Fruit fly (Drosophila melanogaster) whole organism, embryonic: ENCODE data around the gene CG5986.

Experiments used
- Atf-2 ChIP-seq: fragments of 200-800 bp; sonication (Bioruptor generic); optimal IDR thresholded peaks from 2 replicates; lab custom pipeline; 2016; ENCODE audit warnings: missing biosample characterization, missing genetic modification characterization
- Awh ChIP-seq: fragments of 200-800 bp; sonication (Bioruptor generic); IDR thresholded peaks from 2 replicates; pipeline ENCODE4, ENCODE4 v1.3.6; 2022; ENCODE audit warnings: missing biosample characterization, missing genetic modification characterization
- B-H2 ChIP-seq: fragments of 200-800 bp; sonication (Bioruptor generic); optimal IDR thresholded peaks from 2 replicates; lab custom pipeline; 2018; ENCODE audit warnings: missing biosample characterization, mild to moderate bottlenecking, missing genetic modification characterization
- Bgb ChIP-seq: fragments of 200-800 bp; sonication (Bioruptor generic); IDR thresholded peaks from 2 replicates; pipeline ENCODE4 v1.3.6; 2022; ENCODE audit warnings: missing biosample characterization, missing genetic modification characterization; ENCODE audit not compliant: partially characterized antibody
- Bteb2 ChIP-seq: fragments of 200-800 bp; sonication (Bioruptor generic); optimal IDR thresholded peaks from 2 replicates; lab custom pipeline; 2016; ENCODE audit warnings: missing biosample characterization, missing genetic modification characterization
- CG10565 ChIP-seq: fragments of 200-800 bp; sonication (Bioruptor generic); optimal IDR thresholded peaks from 3 replicates; lab custom pipeline; 2016; ENCODE audit warnings: missing biosample characterization, mild to moderate bottlenecking, missing genetic modification characterization
- CG13123 ChIP-seq: fragments of 200-800 bp; sonication (Bioruptor generic); optimal IDR thresholded peaks from 2 replicates; lab custom pipeline; 2016; ENCODE audit warnings: missing biosample characterization, missing genetic modification characterization
- CG14014 ChIP-seq: fragments of 200-800 bp; sonication (Bioruptor generic); IDR thresholded peaks from 2 replicates; pipeline ENCODE4 v1.3.6; 2022; ENCODE audit warnings: missing biosample characterization, missing genetic modification characterization
- CG14667 ChIP-seq: fragments of 200-800 bp; sonication (Bioruptor generic); IDR thresholded peaks from 2 replicates; pipeline ENCODE4 v1.3.6; 2022; ENCODE audit warnings: missing biosample characterization, missing genetic modification characterization
- CG16813 ChIP-seq: fragments of 200-800 bp; sonication (Bioruptor generic); IDR thresholded peaks from 3 replicates; pipeline ENCODE4 v1.3.6; 2022; ENCODE audit warnings: missing biosample characterization, missing genetic modification characterization; ENCODE audit not compliant: partially characterized antibody
- CG16863 ChIP-seq: fragments of 200-800 bp; sonication (Bioruptor generic); optimal IDR thresholded peaks from 3 replicates; lab custom pipeline; 2016; ENCODE audit warnings: missing biosample characterization, missing genetic modification characterization
- CG2678 ChIP-seq: fragments of 200-800 bp; sonication (Bioruptor generic); optimal IDR thresholded peaks from 3 replicates; lab custom pipeline; 2019; ENCODE audit warnings: missing biosample characterization, mild to moderate bottlenecking, missing genetic modification characterization, moderate library complexity
- CG33213 ChIP-seq: fragments of 200-800 bp; sonication (Bioruptor generic); optimal IDR thresholded peaks from 3 replicates; lab custom pipeline; 2016; ENCODE audit warnings: missing biosample characterization, missing genetic modification characterization
- CG6683 ChIP-seq: fragments of 200-800 bp; sonication (Bioruptor generic); optimal IDR thresholded peaks from 2 replicates; lab custom pipeline; 2017; ENCODE audit warnings: missing biosample characterization, mild to moderate bottlenecking, missing genetic modification characterization, missing genetic modification reagents
- CG7786 ChIP-seq: fragments of 200-800 bp; sonication (Bioruptor generic); optimal IDR thresholded peaks from 2 replicates; lab custom pipeline; 2016; ENCODE audit warnings: missing biosample characterization, missing genetic modification characterization
- CG8359 ChIP-seq: fragments of 200-800 bp; sonication (Bioruptor generic); optimal IDR thresholded peaks from 2 replicates; lab custom pipeline; 2017; ENCODE audit warnings: missing biosample characterization, mild to moderate bottlenecking, missing genetic modification characterization, borderline replicate concordance
- CG8944 ChIP-seq: fragments of 200-800 bp; sonication (Bioruptor generic); optimal IDR thresholded peaks from 3 replicates; lab custom pipeline; 2016; ENCODE audit warnings: missing biosample characterization, missing genetic modification characterization
- CTCF ChIP-seq: fragments of 200-800 bp; sonication (Bioruptor generic); optimal IDR thresholded peaks from 2 replicates; lab custom pipeline; 2017; ENCODE audit warnings: missing biosample characterization, mild to moderate bottlenecking, missing genetic modification characterization, moderate library complexity
- D ChIP-seq, 2 experiments: fragments of 200-800 bp in 1 of 2; fragments of >200 bp in 1 of 2; sonication (Bioruptor generic) in 1 of 2; optimal IDR thresholded peaks; 2 replicates in 1 of 2; 3 replicates in 1 of 2; lab custom pipeline; 2017; ENCODE audit warnings: mild to moderate bottlenecking in 1 of 2, missing biosample characterization in 1 of 2, missing genetic modification characterization in 1 of 2, missing genetic modification reagents in 1 of 2
- Ets97D ChIP-seq: fragments of 200-800 bp; sonication (Bioruptor generic); optimal IDR thresholded peaks from 3 replicates; lab custom pipeline; 2016; ENCODE audit warnings: missing biosample characterization, missing genetic modification characterization
- Hey ChIP-seq: fragments of 200-800 bp; sonication (Bioruptor generic); optimal IDR thresholded peaks from 3 replicates; lab custom pipeline; 2018; ENCODE audit warnings: missing biosample characterization, mild to moderate bottlenecking, missing genetic modification characterization
- Hsf ChIP-seq: fragments of 200-800 bp; sonication (Bioruptor generic); optimal IDR thresholded peaks from 3 replicates; lab custom pipeline; 2016; ENCODE audit warnings: missing biosample characterization, missing genetic modification characterization
- MBD-R2 ChIP-seq: fragments of 200-800 bp; sonication (Bioruptor generic); IDR thresholded peaks from 2 replicates; pipeline ENCODE4 v1.3.6; 2022; ENCODE audit warnings: missing biosample characterization, missing genetic modification characterization
- Max ChIP-seq: fragments of 200-800 bp; sonication (Bioruptor generic); optimal IDR thresholded peaks from 2 replicates; lab custom pipeline; 2016; ENCODE audit warnings: missing biosample characterization, mild to moderate bottlenecking, missing genetic modification characterization
- NK7.1 ChIP-seq: fragments of 200-800 bp; sonication (Bioruptor generic); optimal IDR thresholded peaks from 3 replicates; lab custom pipeline; 2016; ENCODE audit warnings: missing biosample characterization, missing genetic modification characterization
- Sox102F ChIP-seq: fragments of 200-800 bp; sonication (Bioruptor generic); optimal IDR thresholded peaks from 2 replicates; lab custom pipeline; 2018; ENCODE audit warnings: missing biosample characterization, mild to moderate bottlenecking, missing genetic modification characterization, moderate library complexity
- Trl ChIP-seq, 3 experiments: fragments of >200 bp in 2 of 3; fragments of 200-800 bp in 1 of 3; sonication (Bioruptor generic) in 1 of 3; optimal IDR thresholded peaks; 2 replicates in 1 of 3; 3 replicates in 2 of 3; lab custom pipeline; 2016 to 2017; ENCODE audit warnings: missing biosample characterization in 1 of 3, missing genetic modification characterization in 1 of 3
- ara ChIP-seq: fragments of 200-800 bp; sonication (Bioruptor generic); IDR thresholded peaks from 2 replicates; pipeline ENCODE4 v1.3.6; 2022; ENCODE audit warnings: missing biosample characterization, missing genetic modification characterization
- btn ChIP-seq: fragments of 200-800 bp; sonication (Bioruptor generic); optimal IDR thresholded peaks from 2 replicates; lab custom pipeline; 2016; ENCODE audit warnings: missing biosample characterization, missing genetic modification characterization
- cas ChIP-seq: fragments of 200-800 bp; sonication (Bioruptor generic); IDR thresholded peaks from 2 replicates; pipeline ENCODE4 v1.3.6; 2022; ENCODE audit warnings: missing biosample characterization, missing genetic modification characterization
- ci ChIP-seq: fragments of 200-800 bp; sonication (Bioruptor generic); IDR thresholded peaks from 3 replicates; pipeline ENCODE4 v1.3.6; 2022; ENCODE audit warnings: missing biosample characterization, missing genetic modification characterization
- cwo ChIP-seq: fragments of 200-800 bp; sonication (Bioruptor generic); optimal IDR thresholded peaks from 3 replicates; lab custom pipeline; 2017; ENCODE audit warnings: missing biosample characterization, missing genetic modification characterization, mild to moderate bottlenecking, moderate library complexity, missing genetic modification reagents
- dysf ChIP-seq: fragments of 200-800 bp; sonication (Bioruptor generic); IDR thresholded peaks from 3 replicates; pipeline ENCODE4 v1.3.6; 2022; ENCODE audit warnings: missing biosample characterization, missing genetic modification characterization
- grn ChIP-seq: fragments of 200-800 bp; sonication (Bioruptor generic); optimal IDR thresholded peaks from 3 replicates; lab custom pipeline; 2017; ENCODE audit warnings: missing biosample characterization, missing genetic modification characterization
- hth ChIP-seq: fragments of >200 bp; optimal IDR thresholded peaks from 2 replicates; lab custom pipeline; 2017; ENCODE audit warnings: inconsistent platforms
- jumu ChIP-seq: fragments of 200-800 bp; sonication (Bioruptor generic); optimal IDR thresholded peaks from 3 replicates; lab custom pipeline; 2016; ENCODE audit warnings: missing biosample characterization, missing genetic modification characterization
- ken ChIP-seq: fragments of 200-800 bp; sonication (Bioruptor generic); IDR thresholded peaks from 3 replicates; pipeline ENCODE4 v1.3.6; 2022; ENCODE audit warnings: missing biosample characterization, missing genetic modification characterization
- knrl ChIP-seq: fragments of 200-800 bp; sonication (Bioruptor generic); IDR thresholded peaks from 3 replicates; pipeline ENCODE4 v1.3.6; 2022; ENCODE audit warnings: missing biosample characterization, missing genetic modification characterization; ENCODE audit not compliant: partially characterized antibody
- lab ChIP-seq: fragments of 200-800 bp; sonication (Bioruptor generic); optimal IDR thresholded peaks from 3 replicates; lab custom pipeline; 2017; ENCODE audit warnings: missing biosample characterization, missing genetic modification characterization, mild to moderate bottlenecking, moderate library complexity, missing genetic modification reagents
- otp ChIP-seq: fragments of 200-800 bp; sonication (Bioruptor generic); IDR thresholded peaks from 3 replicates; pipeline ENCODE4, ENCODE4 v1.3.6; 2022; ENCODE audit warnings: missing biosample characterization, missing genetic modification characterization
- pan ChIP-seq, 4 experiments: fragments of >200 bp in 3 of 4; fragments of 200-800 bp in 1 of 4; sonication (Bioruptor generic) in 1 of 4; optimal IDR thresholded peaks in 3 of 4; IDR thresholded peaks in 1 of 4; 2 replicates each; pipeline versions ENCODE4 v1.3.6 to Lab custom; 2017 to 2022; ENCODE audit warnings: missing biosample characterization in 2 of 4, missing genetic modification characterization in 2 of 4, mixed read lengths in 1 of 4
- pb ChIP-seq: fragments of 200-800 bp; sonication (Bioruptor generic); optimal IDR thresholded peaks from 3 replicates; lab custom pipeline; 2016; ENCODE audit warnings: missing biosample characterization, missing genetic modification characterization
- pfk ChIP-seq: fragments of 200-800 bp; sonication (Bioruptor generic); optimal IDR thresholded peaks from 2 replicates; lab custom pipeline; 2018; ENCODE audit warnings: missing biosample characterization, mild to moderate bottlenecking, missing genetic modification characterization, moderate library complexity
- prd ChIP-seq, 3 experiments: fragments of >200 bp in 2 of 3; fragments of 200-800 bp in 1 of 3; sonication (Bioruptor generic) in 1 of 3; optimal IDR thresholded peaks in 2 of 3; IDR thresholded peaks in 1 of 3; 2 replicates in 2 of 3; 3 replicates in 1 of 3; pipeline versions ENCODE4 v1.3.6 to Lab custom; 2017 to 2022; ENCODE audit warnings: missing biosample characterization in 1 of 3, missing genetic modification characterization in 1 of 3
- run ChIP-seq: fragments of 200-800 bp; sonication (Bioruptor generic); optimal IDR thresholded peaks from 3 replicates; lab custom pipeline; 2018; ENCODE audit warnings: missing biosample characterization, mild to moderate bottlenecking, missing genetic modification characterization
- scrt ChIP-seq: fragments of 200-800 bp; sonication (Bioruptor generic); optimal IDR thresholded peaks from 2 replicates; lab custom pipeline; 2018; ENCODE audit warnings: missing biosample characterization, mild to moderate bottlenecking, missing genetic modification characterization, moderate library complexity
- sim ChIP-seq: fragments of 200-800 bp; sonication (Bioruptor generic); IDR thresholded peaks from 2 replicates; pipeline ENCODE4 v1.3.6; 2022; ENCODE audit warnings: missing biosample characterization, missing genetic modification characterization
- tap ChIP-seq: fragments of 200-800 bp; optimal IDR thresholded peaks from 3 replicates; lab custom pipeline; 2019; ENCODE audit warnings: missing biosample characterization, mild to moderate bottlenecking, missing genetic modification characterization, moderate library complexity
- trh ChIP-seq: fragments of 200-800 bp; sonication (Bioruptor generic); optimal IDR thresholded peaks from 2 replicates; lab custom pipeline; 2016; ENCODE audit warnings: missing biosample characterization, missing genetic modification characterization
- vfl ChIP-seq: fragments of 200-800 bp; sonication (Bioruptor generic); optimal IDR thresholded peaks from 2 replicates; lab custom pipeline; 2016; ENCODE audit warnings: missing biosample characterization, missing genetic modification characterization
- zfh2 ChIP-seq: fragments of 200-800 bp; sonication (Bioruptor generic); optimal IDR thresholded peaks from 2 replicates; lab custom pipeline; 2016; ENCODE audit warnings: missing biosample characterization, missing genetic modification characterization

CG5986 gene

DNA sequence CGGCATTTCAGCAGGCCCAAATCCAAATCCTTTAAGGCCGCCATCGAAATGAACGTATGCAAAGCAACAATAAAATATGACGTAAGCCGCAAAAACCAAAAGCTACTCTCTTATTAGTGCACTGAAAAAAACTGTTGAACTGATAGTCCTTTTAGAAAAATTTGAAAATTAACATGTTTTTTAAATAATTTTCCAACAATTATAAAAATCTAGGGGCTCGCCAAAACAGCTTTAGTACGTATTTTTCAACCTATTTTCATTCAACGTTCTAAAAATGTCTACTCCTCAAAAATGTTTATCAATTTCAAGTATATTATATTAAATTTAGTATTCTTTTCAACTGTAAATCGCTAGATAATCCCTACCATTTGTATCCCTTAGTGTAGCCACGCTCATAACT is 45.8 kb downstream of the CG5986 start (continued):
- no peak for TF ChIP-seq CG16863 (GFP tag; lab: Kevin White, UChicago)
- no peak for TF ChIP-seq CG14014 (GFP tag; lab: Robert Waterston, UW)
- no peak for TF ChIP-seq trh (GFP tag; lab: Kevin White, UChicago)
- no peak for TF ChIP-seq hth (lab: Kevin White, UChicago)
- no peak for TF ChIP-seq CG8359 (GFP tag; lab: Kevin White, UChicago)
- TF ChIP-seq dysf (GFP tag; lab: Robert Waterston, UW) = peak; percentile 45; the same call in 1 of the 3 replicates
- TF ChIP-seq Bteb2 (GFP tag; lab: Kevin White, UChicago) = no peak
- TF ChIP-seq knrl = no peak
- TF ChIP-seq CG33213 (GFP tag; lab: Kevin White, UChicago) = no peak
- TF ChIP-seq otp (GFP tag; lab: Robert Waterston, UW) = no peak
- no peak for TF ChIP-seq CG13123 (GFP tag; lab: Kevin White, UChicago)
- peak; percentile 35 for TF ChIP-seq Sox102F (GFP tag; lab: Kevin White, UChicago)
- TF ChIP-seq zfh2 (GFP tag; lab: Kevin White, UChicago) = no peak
- TF ChIP-seq cas (GFP tag; lab: Robert Waterston, UW) = no peak
- TF ChIP-seq ken (GFP tag; lab: Robert Waterston, UW) = no peak
- TF ChIP-seq sim = no peak
- no peak for TF ChIP-seq tap
- TF ChIP-seq scrt (GFP tag; lab: Kevin White, UChicago) = no peak
- no peak for TF ChIP-seq CG16813 (GFP tag; lab: Robert Waterston, UW)
- no peak for TF ChIP-seq MBD-R2
- TF ChIP-seq cwo = no peak
- TF ChIP-seq CG10565 (GFP tag; lab: Kevin White, UChicago) = no peak
- TF ChIP-seq Trl (optimal IDR thresholded peaks at IDR 0.05; lab: Kevin White, UChicago) = no peak
- no peak for TF ChIP-seq Trl (GFP tag; optimal IDR thresholded peaks at IDR 0.05; lab: Kevin White, UChicago)
- TF ChIP-seq pfk (GFP tag; lab: Kevin White, UChicago) = no peak
- TF ChIP-seq CG8944 (GFP tag; lab: Kevin White, UChicago) = no peak
- no peak for TF ChIP-seq B-H2 (GFP tag; lab: Kevin White, UChicago)
- TF ChIP-seq pan (optimal IDR thresholded peaks at IDR 0.05; lab: Kevin White, UChicago) = no peak
- TF ChIP-seq pan (GFP tag; optimal IDR thresholded peaks at IDR 0.05 in 1 of 2, IDR thresholded peaks at IDR 0.05 in 1 of 2) = no peak
- no peak for TF ChIP-seq Awh (GFP tag; lab: Robert Waterston, UW)
- no peak for TF ChIP-seq btn (GFP tag; lab: Kevin White, UChicago)
- TF ChIP-seq NK7.1 (GFP tag; lab: Kevin White, UChicago) = no peak
- TF ChIP-seq jumu (GFP tag; lab: Kevin White, UChicago) = no peak
- no peak for TF ChIP-seq ci (GFP tag; lab: Robert Waterston, UW)
- no peak for TF ChIP-seq Hey (tag; lab: Kevin White, UChicago)
- no peak for TF ChIP-seq run
- TF ChIP-seq Hsf (GFP tag; lab: Kevin White, UChicago) = no peak
- TF ChIP-seq ara (GFP tag; lab: Robert Waterston, UW) = no peak
- TF ChIP-seq prd (optimal IDR thresholded peaks at IDR 0.05; lab: Kevin White, UChicago) = no peak
- no peak for TF ChIP-seq prd (GFP tag; IDR thresholded peaks at IDR 0.05; lab: Robert Waterston, UW)
- TF ChIP-seq CTCF (GFP tag; lab: Kevin White, UChicago) = no peak
- peak; percentile 16 for TF ChIP-seq lab (GFP tag; lab: Kevin White, UChicago)
- no peak for TF ChIP-seq grn
- TF ChIP-seq Atf-2 (GFP tag; lab: Kevin White, UChicago) = no peak
- no peak for TF ChIP-seq D (optimal IDR thresholded peaks at IDR 0.05; lab: Kevin White, UChicago)
- TF ChIP-seq D (GFP tag; optimal IDR thresholded peaks at IDR 0.05; lab: Kevin White, UChicago) = no peak
- no peak for TF ChIP-seq CG7786 (GFP tag; lab: Kevin White, UChicago)
- no peak for TF ChIP-seq CG14667 (GFP tag; lab: Robert Waterston, UW)
- no peak for TF ChIP-seq vfl
- TF ChIP-seq pb (GFP tag; lab: Kevin White, UChicago) = no peak
- no peak for TF ChIP-seq Max (GFP tag; lab: Kevin White, UChicago)
- TF ChIP-seq Bgb (GFP tag; lab: Robert Waterston, UW) = no peak
- peak; percentile 14 for TF ChIP-seq CG2678 (tag; lab: Kevin White, UChicago)
- TF ChIP-seq CG6683 (GFP tag; lab: Kevin White, UChicago) = no peak
- TF ChIP-seq Ets97D (GFP tag; lab: Kevin White, UChicago) = no peak
